Worm (Caenorhabditis elegans) whole organism, young adult: ENCODE results near the gene lact-5.
A peak's percentile ranks its signal among the peaks of the same experiment; 100 is the strongest.

Experiments
- B0019.2 ChIP-seq: fragments of 200-800 bp; sonication (Bioruptor generic); conservative IDR thresholded peaks from 2 replicates; pipeline ENCODE4 v1.3.6; 2022; ENCODE audit warnings: missing genetic modification reagents, missing genetic modification characterization, missing compliant biosample characterization
- C06A6.2 ChIP-seq: fragments of 200-800 bp; sonication (Bioruptor generic); conservative IDR thresholded peaks from 2 replicates; pipeline ENCODE4 v1.3.6; 2022; ENCODE audit warnings: missing genetic modification characterization, missing compliant biosample characterization
- D2030.7 ChIP-seq: fragments of 200-800 bp; sonication (Bioruptor generic); IDR thresholded peaks from 2 replicates; pipeline ENCODE4 v1.3.6; 2022; ENCODE audit warnings: missing genetic modification reagents, missing genetic modification characterization, missing compliant biosample characterization
- F10E7.11 ChIP-seq: sonication (generic microtip); optimal IDR thresholded peaks from 2 replicates; lab custom pipeline; 2017; ENCODE audit warnings: mild to moderate bottlenecking, missing genetic modification characterization, moderate library complexity, missing compliant biosample characterization
- F22D6.2 ChIP-seq: sonication (generic microtip); optimal IDR thresholded peaks from 2 replicates; lab custom pipeline; 2016; ENCODE audit warnings: mild to moderate bottlenecking, missing genetic modification characterization, missing compliant biosample characterization
- F33H1.4 ChIP-seq: fragments of 200-800 bp; sonication (Bioruptor generic); IDR thresholded peaks from 2 replicates; pipeline ENCODE4 v1.3.6; 2022; ENCODE audit warnings: missing genetic modification reagents, missing genetic modification characterization, missing compliant biosample characterization
- F37B4.10 ChIP-seq: fragments of 200-800 bp; sonication (Bioruptor generic); IDR thresholded peaks from 2 replicates; pipeline ENCODE4 v1.3.6; 2022; ENCODE audit warnings: missing genetic modification characterization, missing compliant biosample characterization
- F52B5.7 ChIP-seq: sonication (generic microtip); optimal IDR thresholded peaks from 2 replicates; lab custom pipeline; 2016; ENCODE audit warnings: mild to moderate bottlenecking, missing genetic modification characterization, missing compliant biosample characterization
- F57C9.4 ChIP-seq: sonication (generic microtip); optimal IDR thresholded peaks from 2 replicates; lab custom pipeline; 2017; ENCODE audit warnings: mild to moderate bottlenecking, missing genetic modification characterization, missing compliant biosample characterization
- K12H6.12 ChIP-seq: fragments of 200-800 bp; sonication (Bioruptor generic); optimal IDR thresholded peaks from 2 replicates; lab custom pipeline; 2018; ENCODE audit warnings: mild to moderate bottlenecking, missing genetic modification characterization, missing compliant biosample characterization
- Y53G8AR.9 ChIP-seq: fragments of 200-800 bp; sonication (Bioruptor generic); conservative IDR thresholded peaks from 2 replicates; pipeline ENCODE4 v1.3.6; 2022; ENCODE audit warnings: missing genetic modification reagents, missing genetic modification characterization, missing compliant biosample characterization
- Y67H2A.10 ChIP-seq: fragments of 200-800 bp; sonication (Bioruptor generic); conservative IDR thresholded peaks from 2 replicates; pipeline ENCODE4 v1.3.6; 2022; ENCODE audit warnings: missing genetic modification reagents, missing genetic modification characterization, missing compliant biosample characterization
- Y79H2A.3 ChIP-seq: fragments of 200-800 bp; sonication (Bioruptor generic); conservative IDR thresholded peaks from 2 replicates; pipeline ENCODE4 v1.3.6; 2022; ENCODE audit warnings: missing genetic modification reagents, missing genetic modification characterization, missing compliant biosample characterization
- Y95B8A.8 ChIP-seq: fragments of 200-800 bp; sonication (Bioruptor generic); IDR thresholded peaks from 2 replicates; pipeline ENCODE4 v1.3.6; 2022; ENCODE audit warnings: missing genetic modification reagents, missing genetic modification characterization, missing compliant biosample characterization
- ZK185.1 ChIP-seq: sonication (generic microtip); optimal IDR thresholded peaks from 2 replicates; lab custom pipeline; 2016; ENCODE audit warnings: mild to moderate bottlenecking, missing genetic modification characterization, missing compliant biosample characterization; ENCODE audit not compliant: poor library complexity, severe bottlenecking
- aptf-2 ChIP-seq: fragments of 200-800 bp; sonication (Bioruptor generic); conservative IDR thresholded peaks from 2 replicates; pipeline ENCODE4 v1.3.6; 2022; ENCODE audit warnings: missing genetic modification reagents, missing genetic modification characterization, missing compliant biosample characterization
- aptf-3 ChIP-seq: fragments of 200-800 bp; sonication (Bioruptor generic); IDR thresholded peaks from 2 replicates; pipeline ENCODE4 v1.3.6; 2022; ENCODE audit warnings: missing genetic modification characterization, missing compliant biosample characterization
- athp-1 ChIP-seq: sonication (generic microtip); optimal IDR thresholded peaks from 2 replicates; lab custom pipeline; 2017; ENCODE audit warnings: mild to moderate bottlenecking, missing genetic modification characterization, missing compliant biosample characterization
- attf-3 ChIP-seq: fragments of 200-800 bp; sonication (Bioruptor generic); conservative IDR thresholded peaks from 2 replicates; pipeline ENCODE4 v1.3.6; 2022; ENCODE audit warnings: missing genetic modification reagents, missing genetic modification characterization, missing compliant biosample characterization
- attf-6 ChIP-seq: fragments of 200-800 bp; sonication (Bioruptor generic); IDR thresholded peaks from 2 replicates; pipeline ENCODE4 v1.3.6; 2022; ENCODE audit warnings: missing genetic modification reagents, missing genetic modification characterization, missing compliant biosample characterization
- ccch-3 ChIP-seq: fragments of 200-800 bp; sonication (Bioruptor generic); optimal IDR thresholded peaks from 2 replicates; lab custom pipeline; 2018; ENCODE audit warnings: mild to moderate bottlenecking, missing genetic modification characterization, missing compliant biosample characterization
- cebp-1 ChIP-seq, 2 experiments: fragments of 200-800 bp in 1 of 2; sonication (Bioruptor generic) in 1 of 2; sonication (generic microtip) in 1 of 2; IDR thresholded peaks in 1 of 2; optimal IDR thresholded peaks in 1 of 2; 2 replicates each; pipeline versions ENCODE4 v1.3.6 to Lab custom; 2017 to 2022; ENCODE audit warnings: missing compliant biosample characterization in 2 of 2, missing genetic modification characterization in 2 of 2, mild to moderate bottlenecking in 1 of 2, missing genetic modification reagents in 1 of 2, moderate library complexity in 1 of 2
- ceh-100 ChIP-seq: fragments of 200-800 bp; sonication (Bioruptor generic); IDR thresholded peaks from 2 replicates; pipeline ENCODE4 v1.3.6; 2022; ENCODE audit warnings: missing genetic modification reagents, missing genetic modification characterization, missing compliant biosample characterization
- ceh-27 ChIP-seq: fragments of 200-800 bp; sonication (Bioruptor generic); optimal IDR thresholded peaks from 2 replicates; lab custom pipeline; 2018; ENCODE audit warnings: mild to moderate bottlenecking, missing genetic modification characterization, moderate library complexity, missing compliant biosample characterization
- ceh-91 ChIP-seq: fragments of 200-800 bp; sonication (Bioruptor generic); IDR thresholded peaks from 2 replicates; pipeline ENCODE4 v1.3.6; 2022; ENCODE audit warnings: missing genetic modification reagents, missing genetic modification characterization, missing compliant biosample characterization
- dpl-1 ChIP-seq: fragments of 150-350 bp; optimal IDR thresholded peaks from 2 replicates; lab custom pipeline; 2014; ENCODE audit warnings: missing biosample characterization, missing genetic modification reagents, missing genetic modification characterization
- efl-1 ChIP-seq: fragments of 150-350 bp; optimal IDR thresholded peaks from 2 replicates; lab custom pipeline; 2014; ENCODE audit warnings: missing biosample characterization, missing genetic modification reagents, missing genetic modification characterization
- egl-44 ChIP-seq: fragments of 200-800 bp; sonication (Bioruptor generic); IDR thresholded peaks from 2 replicates; pipeline ENCODE4 v1.3.6; 2022; ENCODE audit warnings: missing genetic modification reagents, missing genetic modification characterization, missing compliant biosample characterization
- gei-17 ChIP-seq: fragments of 200-800 bp; sonication (Bioruptor generic); optimal IDR thresholded peaks from 2 replicates; lab custom pipeline; 2018; ENCODE audit warnings: mild to moderate bottlenecking, missing genetic modification characterization, missing compliant biosample characterization
- hlh-12 ChIP-seq: sonication (generic microtip); optimal IDR thresholded peaks from 2 replicates; lab custom pipeline; 2016; ENCODE audit warnings: missing genetic modification characterization, missing compliant biosample characterization
- hmg-20 ChIP-seq: fragments of 200-800 bp; sonication (Bioruptor generic); IDR thresholded peaks from 2 replicates; pipeline ENCODE4 v1.3.6; 2022; ENCODE audit warnings: missing genetic modification reagents, missing genetic modification characterization, missing compliant biosample characterization
- hrde-1 ChIP-seq: sonication (generic microtip); optimal IDR thresholded peaks from 2 replicates; lab custom pipeline; 2016; ENCODE audit warnings: missing genetic modification characterization, mild to moderate bottlenecking, missing compliant biosample characterization, moderate library complexity, missing genotype, missing genetic modification reagents, borderline replicate concordance
- lag-1 ChIP-seq: fragments of 200-800 bp; sonication (Bioruptor generic); IDR thresholded peaks from 2 replicates; pipeline ENCODE4 v1.3.6; 2022; ENCODE audit warnings: missing genetic modification reagents, missing genetic modification characterization, missing compliant biosample characterization
- let-526 ChIP-seq: fragments of 200-800 bp; sonication (Bioruptor generic); IDR thresholded peaks from 2 replicates; pipeline ENCODE4 v1.3.6; 2022; ENCODE audit warnings: missing genetic modification reagents, missing genetic modification characterization, missing compliant biosample characterization
- lin-26 ChIP-seq: fragments of 200-800 bp; sonication (Bioruptor generic); IDR thresholded peaks from 2 replicates; pipeline ENCODE4 v1.3.6; 2022; ENCODE audit warnings: missing genetic modification reagents, missing genetic modification characterization, missing compliant biosample characterization
- madf-3 ChIP-seq: fragments of 200-800 bp; sonication (Bioruptor generic); IDR thresholded peaks from 2 replicates; pipeline ENCODE4 v1.3.6; 2022; ENCODE audit warnings: missing genetic modification reagents, missing genetic modification characterization, missing compliant biosample characterization
- madf-6 ChIP-seq: fragments of 200-800 bp; sonication (Bioruptor generic); IDR thresholded peaks from 2 replicates; pipeline ENCODE4 v1.3.6; 2022; ENCODE audit warnings: missing genetic modification reagents, missing genetic modification characterization, missing compliant biosample characterization
- madf-8 ChIP-seq: fragments of 200-800 bp; sonication (Bioruptor generic); conservative IDR thresholded peaks from 2 replicates; pipeline ENCODE4 v1.3.6; 2022; ENCODE audit warnings: missing genetic modification reagents, missing genetic modification characterization, missing compliant biosample characterization
- mel-28 ChIP-seq: sonication (generic microtip); optimal IDR thresholded peaks from 2 replicates; lab custom pipeline; 2016; ENCODE audit warnings: borderline replicate concordance, mild to moderate bottlenecking, missing genetic modification characterization, missing compliant biosample characterization
- nhr-179 ChIP-seq: sonication (generic microtip); optimal IDR thresholded peaks from 2 replicates; lab custom pipeline; 2016; ENCODE audit warnings: mild to moderate bottlenecking, missing genetic modification characterization, missing compliant biosample characterization
- nhr-90 ChIP-seq: sonication (generic microtip); optimal IDR thresholded peaks from 2 replicates; lab custom pipeline; 2016; ENCODE audit warnings: missing genotype, mild to moderate bottlenecking, missing genetic modification characterization, missing compliant biosample characterization
- pha-4 ChIP-seq: fragments of 150-350 bp; sonication (generic microtip); optimal IDR thresholded peaks from 2 replicates; lab custom pipeline; 2014; ENCODE audit warnings: missing biosample characterization, missing genetic modification reagents, missing genetic modification characterization
- repo-1 ChIP-seq: sonication (generic microtip); optimal IDR thresholded peaks from 2 replicates; lab custom pipeline; 2017; ENCODE audit warnings: mild to moderate bottlenecking, missing genetic modification characterization, missing compliant biosample characterization
- snpc-4 ChIP-seq, 5 experiments: fragments of 150-350 bp in 1 of 5; sonication (generic microtip) in 4 of 5; optimal IDR thresholded peaks; 2 replicates each; lab custom pipeline; 2014 to 2018; ENCODE audit warnings: missing genetic modification characterization in 5 of 5, missing biosample characterization in 3 of 5, antibody characterized with exemption in 2 of 5, mild to moderate bottlenecking in 2 of 5, missing compliant biosample characterization in 2 of 5, missing genotype in 2 of 5, moderate library complexity in 2 of 5, missing genetic modification reagents in 1 of 5
- sptf-2 ChIP-seq: fragments of 200-800 bp; sonication (Bioruptor generic); optimal IDR thresholded peaks from 2 replicates; lab custom pipeline; 2018; ENCODE audit warnings: mild to moderate bottlenecking, missing genetic modification characterization, missing compliant biosample characterization
- tlf-1 ChIP-seq: fragments of 200-800 bp; sonication (Bioruptor generic); optimal IDR thresholded peaks from 2 replicates; lab custom pipeline; 2018; ENCODE audit warnings: mild to moderate bottlenecking, missing genetic modification characterization, missing compliant biosample characterization
- zim-3 ChIP-seq: sonication (generic microtip); optimal IDR thresholded peaks from 2 replicates; lab custom pipeline; 2017; ENCODE audit warnings: mild to moderate bottlenecking, missing genetic modification characterization, moderate library complexity, missing compliant biosample characterization
- ztf-6 ChIP-seq: fragments of 200-800 bp; sonication (Bioruptor generic); IDR thresholded peaks from 2 replicates; pipeline ENCODE4 v1.3.6; 2022; ENCODE audit warnings: missing genetic modification reagents, missing genetic modification characterization, missing compliant biosample characterization

The lact-5 gene

DNA sequence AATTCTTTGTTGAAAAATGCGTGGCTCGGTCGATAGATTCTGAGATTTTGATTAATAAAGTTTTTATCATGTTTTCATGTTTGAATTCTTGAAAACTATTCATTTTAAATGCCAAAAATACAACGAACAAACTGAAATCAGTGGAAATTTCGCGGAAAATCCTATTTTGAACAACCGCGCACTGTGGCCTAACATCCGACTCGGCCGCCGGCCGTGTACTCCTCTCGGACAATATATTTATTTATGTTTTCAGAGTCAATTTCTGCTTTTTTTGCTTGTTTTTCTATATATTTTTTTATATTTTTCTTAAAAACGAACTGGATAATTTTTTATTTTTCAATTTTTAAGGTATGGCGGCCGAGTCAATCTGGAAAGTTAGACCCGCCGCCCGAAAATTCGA, 30.3 kb downstream of the lact-5 start, which contains the start of gene F26G1.1 (continued):
- TF ChIP-seq ceh-91 (GFP tag; lab: Robert Waterston, UW) (no peak), Y79H2A.3 (no peak), ZK185.1 (tag; lab: Kevin White, UChicago) (peak; percentile 84), K12H6.12 (tag; lab: Kevin White, UChicago) (peak; percentile 9), F37B4.10 (GFP tag; lab: Robert Waterston, UW) (no peak), F52B5.7 (tag; lab: Kevin White, UChicago) (no peak), attf-6 (GFP tag; lab: Robert Waterston, UW) (no peak), ceh-27 (GFP tag; lab: Kevin White, UChicago) (peak; percentile 77), madf-8 (GFP tag; lab: Robert Waterston, UW) (no peak), let-526 (GFP tag; lab: Robert Waterston, UW) (no peak), attf-3 (GFP tag; lab: Robert Waterston, UW) (peak; percentile 78), hlh-12 (tag; lab: Kevin White, UChicago) (no peak), sptf-2 (GFP tag; lab: Kevin White, UChicago) (no peak), Y67H2A.10 (GFP tag; lab: Robert Waterston, UW) (no peak), mel-28 (tag; lab: Kevin White, UChicago) (no peak), efl-1 (peak; percentile 59), F10E7.11 (tag; lab: Kevin White, UChicago) (peak; percentile 1), athp-1 (tag; lab: Kevin White, UChicago) (no peak), ztf-6 (GFP tag; lab: Robert Waterston, UW) (no peak), nhr-90 (no peak), egl-44 (no peak), lin-26 (GFP tag; lab: Robert Waterston, UW) (no peak), madf-3 (GFP tag; lab: Robert Waterston, UW) (no peak), D2030.7 (GFP tag; lab: Robert Waterston, UW) (peak; percentile 41; the same call in 1 of the 2 replicates), Y95B8A.8 (GFP tag; lab: Robert Waterston, UW) (no peak), madf-6 (GFP tag; lab: Robert Waterston, UW) (peak; percentile 68), F22D6.2 (tag; lab: Kevin White, UChicago) (peak; percentile 51), C06A6.2 (GFP tag; lab: Robert Waterston, UW) (no peak), F33H1.4 (GFP tag; lab: Robert Waterston, UW) (peak; percentile 55), lag-1 (GFP tag; lab: Robert Waterston, UW) (no peak), ccch-3 (no peak), aptf-2 (GFP tag; lab: Robert Waterston, UW) (0 out of 2 replicates have a peak, but pooled peaks have one; percentile 57), cebp-1 (GFP tag; IDR thresholded peaks at IDR 0.05; lab: Robert Waterston, UW) (no peak), cebp-1 (tag; optimal IDR thresholded peaks at IDR 0.05; lab: Kevin White, UChicago) (no peak), gei-17 (GFP tag; lab: Kevin White, UChicago) (no peak), Y53G8AR.9 (GFP tag; lab: Robert Waterston, UW) (no peak), aptf-3 (GFP tag; lab: Robert Waterston, UW) (no peak), B0019.2 (GFP tag; lab: Robert Waterston, UW) (no peak), hrde-1 (tag; lab: Kevin White, UChicago) (peak; percentile 52), dpl-1 (GFP tag; lab: Kevin White, UChicago) (peak; percentile 42), pha-4 (tag; lab: Kevin White, UChicago) (no peak), snpc-4 (GFP tag; optimal IDR thresholded peaks at IDR 0.05; lab: Kevin White, UChicago) (no peak), snpc-4 (tag; optimal IDR thresholded peaks at IDR 0.05; lab: Kevin White, UChicago) (peak in 1 of 4 experiments; percentile 25), F57C9.4 (tag; lab: Kevin White, UChicago) (no peak), tlf-1 (GFP tag; lab: Kevin White, UChicago) (peak; percentile 6), nhr-179 (tag; lab: Kevin White, UChicago) (no peak), zim-3 (no peak), hmg-20 (0 out of 2 replicates have a peak, but pooled peaks have one; percentile 37), repo-1 (tag; lab: Kevin White, UChicago) (no peak), ceh-100 (GFP tag; lab: Robert Waterston, UW) (no peak)
